Worm (Caenorhabditis elegans): ENCODE results near the gene math-23.
"Not testable (repeated sequence)": the region's sequence is repeated elsewhere in the genome, so short reads cannot be mapped to it uniquely, and the experiment has no call there.

Gene math-23

DNA sequence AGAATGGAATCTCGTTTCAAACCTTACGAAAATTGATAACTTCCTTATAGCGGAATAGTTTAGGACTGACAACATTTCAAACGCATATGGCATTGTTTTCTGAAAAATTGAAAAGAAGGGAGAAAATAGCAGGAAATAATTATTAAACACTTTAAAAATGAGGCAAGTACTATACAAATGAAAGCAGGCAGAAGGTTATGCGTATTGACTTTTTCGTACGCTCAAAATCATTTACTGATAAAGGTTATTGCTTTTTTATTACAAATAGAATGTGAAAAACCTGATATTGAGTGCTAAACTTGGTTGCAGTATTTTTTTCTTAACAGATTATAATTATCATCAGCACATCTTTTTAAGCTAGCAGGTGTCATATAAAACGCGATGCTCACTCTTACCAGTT lies 37.6 kb downstream of the math-23 start, which contains the start of gene ZK250.13:
Gene ZK250.13, minus strand, starts transcription at position 101 of the 400 bp plus-strand sequence.
- TF ChIP-seq ceh-30 (tag; optimal IDR thresholded peaks at IDR 0.05) (no peak), eyg-1 (tag; optimal IDR thresholded peaks at IDR 0.05) (no peak), ttx-3 (tag; optimal IDR thresholded peaks at IDR 0.05) (no peak), ceh-18 (tag; optimal IDR thresholded peaks at IDR 0.05) (no peak), elt-4 (tag; optimal IDR thresholded peaks at IDR 0.05) (no peak), C08G9.2 (tag; optimal IDR thresholded peaks at IDR 0.05) (no peak), pros-1 (tag; optimal IDR thresholded peaks at IDR 0.05) (no peak)

DNA sequence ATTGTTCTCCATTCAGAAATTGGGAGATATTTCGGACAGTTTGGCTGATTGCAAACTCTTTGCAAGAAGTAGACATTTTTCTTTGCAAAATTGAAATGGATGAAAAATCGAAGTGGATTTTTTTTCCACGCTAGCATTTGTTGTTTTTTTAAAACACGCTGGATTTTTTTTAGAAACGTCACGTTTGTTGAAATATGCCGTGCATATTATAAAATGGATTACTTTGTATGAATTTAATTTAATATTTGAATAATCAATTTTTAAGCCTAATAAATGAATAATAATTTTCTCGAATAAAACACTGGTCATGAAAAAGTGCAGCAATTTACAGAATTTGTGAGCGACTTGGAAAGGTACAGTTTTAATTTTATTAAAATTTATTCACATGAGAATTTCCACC lies 43.0 kb downstream of the math-23 start, which contains the start of gene ZK250.14:
Gene ZK250.14, minus strand, starts transcription at position 101 of the 400 bp plus-strand sequence.
- no peak for TF ChIP-seq ceh-14 (tag; optimal IDR thresholded peaks at IDR 0.05)
- no peak for TF ChIP-seq unc-42 (tag; optimal IDR thresholded peaks at IDR 0.05)

DNA sequence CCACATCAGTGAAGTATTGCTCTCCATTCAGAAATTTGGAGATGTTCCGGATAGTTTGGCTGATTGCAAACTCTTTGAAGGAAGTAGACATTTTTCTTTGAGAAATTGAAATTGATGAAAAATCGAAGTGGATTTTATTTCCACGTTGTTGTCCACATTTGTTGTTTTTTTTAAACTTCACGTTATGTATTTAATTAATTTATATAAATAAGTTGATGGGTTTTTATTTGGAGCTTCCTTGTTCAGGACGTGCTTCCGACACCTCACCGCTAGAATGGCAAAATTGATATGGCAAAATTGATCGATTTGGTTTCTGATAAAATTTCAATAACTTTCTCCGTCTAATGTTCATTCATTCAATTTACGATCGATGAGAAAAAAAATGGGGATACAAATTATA lies 44.3 kb downstream of the math-23 start, which contains the start of gene math-48:
Gene math-48, minus strand, starts transcription at position 101 of the 400 bp plus-strand sequence.
- TF ChIP-seq madf-2 (tag; optimal IDR thresholded peaks at IDR 0.05) (no peak), rnt-1 (tag; optimal IDR thresholded peaks at IDR 0.05) (no peak), lin-11 (tag; optimal IDR thresholded peaks at IDR 0.05) (no peak), K09A11.1 (tag; optimal IDR thresholded peaks at IDR 0.05; ENCODE audit: insufficient read depth) (no peak), fkh-6 (tag; optimal IDR thresholded peaks at IDR 0.05) (no peak), ceh-24 (tag; optimal IDR thresholded peaks at IDR 0.05) (no peak), lim-6 (tag; optimal IDR thresholded peaks at IDR 0.05) (no peak), pha-2 (tag; optimal IDR thresholded peaks at IDR 0.05) (no peak), ceh-22 (tag; optimal IDR thresholded peaks at IDR 0.05) (no peak), pax-1 (tag; optimal IDR thresholded peaks at IDR 0.05) (no peak), hlh-30 (tag; optimal IDR thresholded peaks at IDR 0.05; ENCODE audit: insufficient read depth) (no peak), pros-1 (tag; optimal IDR thresholded peaks at IDR 0.05) (no peak), fkh-10 (GFP tag; optimal IDR thresholded peaks at IDR 0.05) (no peak), ceh-18 (tag; optimal IDR thresholded peaks at IDR 0.05) (no peak)

DNA sequence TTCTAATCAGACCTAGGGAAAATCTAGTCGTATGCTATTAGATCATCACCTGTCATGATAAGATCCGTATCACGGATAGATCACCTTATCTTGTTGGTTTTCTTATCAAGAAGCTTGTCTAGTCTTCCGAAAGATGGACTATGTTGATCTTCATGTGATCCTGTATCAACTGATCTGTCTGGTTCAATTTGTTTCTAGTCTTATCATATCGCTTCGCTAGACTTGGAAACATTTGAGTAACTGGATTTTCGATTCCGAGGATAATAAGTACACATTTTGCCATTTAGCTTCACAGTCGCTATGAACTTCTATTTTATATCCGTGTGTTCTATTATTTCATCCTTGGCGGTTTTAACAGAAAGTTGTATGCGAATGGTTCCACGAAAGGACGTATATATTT lies 46.3 kb downstream of the math-23 start, which contains the start of gene ZK250.2:
Gene ZK250.2, plus strand, starts transcription at position 301 of the 400 bp plus-strand sequence.
- TF ChIP-seq gmeb-2, Y22D7AL.16, nhr-11 (tag; optimal IDR thresholded peaks at IDR 0.05): not testable (repeated sequence)

DNA sequence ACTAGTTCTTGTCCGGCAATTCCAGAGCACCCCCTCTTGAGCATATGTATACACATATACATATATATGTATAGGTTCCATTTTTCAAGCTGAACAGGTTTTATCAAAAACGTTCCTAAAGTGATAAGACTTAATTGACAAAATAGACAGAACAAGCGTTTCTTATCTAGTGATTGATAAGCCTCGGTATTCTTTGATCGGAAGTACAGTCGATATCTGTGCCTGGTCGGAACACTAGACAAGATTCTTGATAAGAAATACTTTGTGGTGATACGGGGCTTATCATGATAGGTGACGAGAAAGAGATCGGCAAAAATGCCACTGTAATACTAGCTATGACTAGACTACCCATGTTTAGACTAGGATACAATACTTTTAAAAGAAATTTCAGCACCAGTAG lies 47.0 kb downstream of the math-23 start:
- TF ChIP-seq elt-2 (tag; optimal IDR thresholded peaks at IDR 0.05) (peak; percentile 99), tbx-2 (tag; optimal IDR thresholded peaks at IDR 0.05) (no peak)
